Worm (Caenorhabditis elegans) whole organism, young adult: ENCODE data around the gene grl-13.

Source experiments
- C17E4.6 ChIP-seq: fragments of 200-800 bp; sonication (Bioruptor generic); IDR thresholded peaks from 2 replicates; pipeline ENCODE4 v1.3.6; 2022; ENCODE audit warnings: missing genetic modification reagents, missing genetic modification characterization, missing compliant biosample characterization
- D2030.7 ChIP-seq: fragments of 200-800 bp; sonication (Bioruptor generic); IDR thresholded peaks from 2 replicates; pipeline ENCODE4 v1.3.6; 2022; ENCODE audit warnings: missing genetic modification reagents, missing genetic modification characterization, missing compliant biosample characterization
- F10E7.11 ChIP-seq: sonication (generic microtip); optimal IDR thresholded peaks from 2 replicates; lab custom pipeline; 2017; ENCODE audit warnings: mild to moderate bottlenecking, missing genetic modification characterization, moderate library complexity, missing compliant biosample characterization
- F22D6.2 ChIP-seq: sonication (generic microtip); optimal IDR thresholded peaks from 2 replicates; lab custom pipeline; 2016; ENCODE audit warnings: mild to moderate bottlenecking, missing genetic modification characterization, missing compliant biosample characterization
- F23B12.7 ChIP-seq: sonication (generic microtip); optimal IDR thresholded peaks from 2 replicates; lab custom pipeline; 2017; ENCODE audit warnings: missing genetic modification characterization, mild to moderate bottlenecking, missing compliant biosample characterization, antibody characterized with exemption, moderate library complexity; ENCODE audit not compliant: insufficient read depth
- F33H1.4 ChIP-seq: fragments of 200-800 bp; sonication (Bioruptor generic); IDR thresholded peaks from 2 replicates; pipeline ENCODE4 v1.3.6; 2022; ENCODE audit warnings: missing genetic modification reagents, missing genetic modification characterization, missing compliant biosample characterization
- K12H6.12 ChIP-seq: fragments of 200-800 bp; sonication (Bioruptor generic); optimal IDR thresholded peaks from 2 replicates; lab custom pipeline; 2018; ENCODE audit warnings: mild to moderate bottlenecking, missing genetic modification characterization, missing compliant biosample characterization
- Y56A3A.18 ChIP-seq: fragments of 200-800 bp; sonication (Bioruptor generic); IDR thresholded peaks from 2 replicates; pipeline ENCODE4 v1.3.6; 2022; ENCODE audit warnings: missing genetic modification reagents, missing genetic modification characterization, missing compliant biosample characterization
- Y79H2A.3 ChIP-seq: fragments of 200-800 bp; sonication (Bioruptor generic); conservative IDR thresholded peaks from 2 replicates; pipeline ENCODE4 v1.3.6; 2022; ENCODE audit warnings: missing genetic modification reagents, missing genetic modification characterization, missing compliant biosample characterization
- attf-3 ChIP-seq: fragments of 200-800 bp; sonication (Bioruptor generic); conservative IDR thresholded peaks from 2 replicates; pipeline ENCODE4 v1.3.6; 2022; ENCODE audit warnings: missing genetic modification reagents, missing genetic modification characterization, missing compliant biosample characterization
- bed-1 ChIP-seq: fragments of 200-800 bp; sonication (Bioruptor generic); IDR thresholded peaks from 2 replicates; pipeline ENCODE4 v1.3.6; 2022; ENCODE audit warnings: missing genetic modification reagents, missing genetic modification characterization, missing compliant biosample characterization
- cebp-1 ChIP-seq, 2 experiments: fragments of 200-800 bp in 1 of 2; sonication (Bioruptor generic) in 1 of 2; sonication (generic microtip) in 1 of 2; IDR thresholded peaks in 1 of 2; optimal IDR thresholded peaks in 1 of 2; 2 replicates each; pipeline versions ENCODE4 v1.3.6 to Lab custom; 2017 to 2022; ENCODE audit warnings: missing compliant biosample characterization in 2 of 2, missing genetic modification characterization in 2 of 2, mild to moderate bottlenecking in 1 of 2, missing genetic modification reagents in 1 of 2, moderate library complexity in 1 of 2
- ceh-58 ChIP-seq: fragments of 200-800 bp; sonication (Bioruptor generic); IDR thresholded peaks from 2 replicates; pipeline ENCODE4 v1.3.6; 2022; ENCODE audit warnings: missing genetic modification characterization, missing compliant biosample characterization
- ceh-91 ChIP-seq: fragments of 200-800 bp; sonication (Bioruptor generic); IDR thresholded peaks from 2 replicates; pipeline ENCODE4 v1.3.6; 2022; ENCODE audit warnings: missing genetic modification reagents, missing genetic modification characterization, missing compliant biosample characterization
- dox-1 ChIP-seq: fragments of 200-800 bp; sonication (Bioruptor generic); IDR thresholded peaks from 2 replicates; pipeline ENCODE4 v1.3.6; 2022; ENCODE audit warnings: missing genetic modification reagents, missing genetic modification characterization, missing compliant biosample characterization
- dpff-1 ChIP-seq: sonication (generic microtip); optimal IDR thresholded peaks from 2 replicates; lab custom pipeline; 2017; ENCODE audit warnings: mild to moderate bottlenecking, missing genetic modification characterization, missing compliant biosample characterization
- dpl-1 ChIP-seq: fragments of 150-350 bp; optimal IDR thresholded peaks from 2 replicates; lab custom pipeline; 2014; ENCODE audit warnings: missing biosample characterization, missing genetic modification reagents, missing genetic modification characterization
- efl-1 ChIP-seq: fragments of 150-350 bp; optimal IDR thresholded peaks from 2 replicates; lab custom pipeline; 2014; ENCODE audit warnings: missing biosample characterization, missing genetic modification reagents, missing genetic modification characterization
- egl-44 ChIP-seq: fragments of 200-800 bp; sonication (Bioruptor generic); IDR thresholded peaks from 2 replicates; pipeline ENCODE4 v1.3.6; 2022; ENCODE audit warnings: missing genetic modification reagents, missing genetic modification characterization, missing compliant biosample characterization
- egrh-3 ChIP-seq: fragments of 200-800 bp; sonication (Bioruptor generic); IDR thresholded peaks from 2 replicates; pipeline ENCODE4 v1.3.6; 2022; ENCODE audit warnings: missing genetic modification reagents, missing genetic modification characterization, missing compliant biosample characterization
- ets-4 ChIP-seq: fragments of 200-800 bp; sonication (Bioruptor generic); optimal IDR thresholded peaks from 2 replicates; lab custom pipeline; 2018; ENCODE audit warnings: mild to moderate bottlenecking, missing genetic modification characterization, missing compliant biosample characterization
- hmg-1.2 ChIP-seq: fragments of 200-800 bp; sonication (Bioruptor generic); IDR thresholded peaks from 2 replicates; pipeline ENCODE4 v1.3.6; 2022; ENCODE audit warnings: missing genetic modification reagents, missing genetic modification characterization, missing compliant biosample characterization
- hmg-20 ChIP-seq: fragments of 200-800 bp; sonication (Bioruptor generic); IDR thresholded peaks from 2 replicates; pipeline ENCODE4 v1.3.6; 2022; ENCODE audit warnings: missing genetic modification reagents, missing genetic modification characterization, missing compliant biosample characterization
- let-526 ChIP-seq: fragments of 200-800 bp; sonication (Bioruptor generic); IDR thresholded peaks from 2 replicates; pipeline ENCODE4 v1.3.6; 2022; ENCODE audit warnings: missing genetic modification reagents, missing genetic modification characterization, missing compliant biosample characterization
- lin-35 ChIP-seq, 3 experiments: fragments of 150-350 bp in 2 of 3; sonication (generic microtip) in 1 of 3; optimal IDR thresholded peaks; 2 replicates each; lab custom pipeline; 2014 to 2018; ENCODE audit warnings: missing biosample characterization in 3 of 3, missing genetic modification characterization in 3 of 3, missing genetic modification reagents in 3 of 3
- lin-54 ChIP-seq: fragments of 200-800 bp; sonication (Bioruptor generic); optimal IDR thresholded peaks from 2 replicates; lab custom pipeline; 2018; ENCODE audit warnings: mild to moderate bottlenecking, missing genetic modification characterization, missing compliant biosample characterization
- lsl-1 ChIP-seq: fragments of 200-800 bp; sonication (Bioruptor generic); optimal IDR thresholded peaks from 2 replicates; lab custom pipeline; 2018; ENCODE audit warnings: mild to moderate bottlenecking, missing genetic modification characterization, moderate library complexity, missing compliant biosample characterization
- madf-10 ChIP-seq: sonication (generic microtip); optimal IDR thresholded peaks from 2 replicates; lab custom pipeline; 2016; ENCODE audit warnings: mild to moderate bottlenecking, missing genetic modification characterization, missing compliant biosample characterization
- madf-6 ChIP-seq: fragments of 200-800 bp; sonication (Bioruptor generic); IDR thresholded peaks from 2 replicates; pipeline ENCODE4 v1.3.6; 2022; ENCODE audit warnings: missing genetic modification reagents, missing genetic modification characterization, missing compliant biosample characterization
- madf-8 ChIP-seq: fragments of 200-800 bp; sonication (Bioruptor generic); conservative IDR thresholded peaks from 2 replicates; pipeline ENCODE4 v1.3.6; 2022; ENCODE audit warnings: missing genetic modification reagents, missing genetic modification characterization, missing compliant biosample characterization
- mcd-1 ChIP-seq: fragments of 200-800 bp; sonication (Bioruptor generic); IDR thresholded peaks from 2 replicates; pipeline ENCODE4 v1.3.6; 2022; ENCODE audit warnings: missing genetic modification reagents, missing genetic modification characterization, missing compliant biosample characterization
- nfya-1 ChIP-seq: sonication (generic microtip); optimal IDR thresholded peaks from 2 replicates; lab custom pipeline; 2017; ENCODE audit warnings: antibody characterized with exemption, missing compliant biosample characterization, missing genetic modification characterization, borderline replicate concordance; ENCODE audit not compliant: insufficient read depth
- nhr-179 ChIP-seq: sonication (generic microtip); optimal IDR thresholded peaks from 2 replicates; lab custom pipeline; 2016; ENCODE audit warnings: mild to moderate bottlenecking, missing genetic modification characterization, missing compliant biosample characterization
- nhr-90 ChIP-seq: sonication (generic microtip); optimal IDR thresholded peaks from 2 replicates; lab custom pipeline; 2016; ENCODE audit warnings: missing genotype, mild to moderate bottlenecking, missing genetic modification characterization, missing compliant biosample characterization
- pbrm-1 ChIP-seq: fragments of 200-800 bp; sonication (Bioruptor generic); IDR thresholded peaks from 2 replicates; pipeline ENCODE4 v1.3.6; 2022; ENCODE audit warnings: missing genetic modification reagents, missing genetic modification characterization, missing compliant biosample characterization
- rcor-1 ChIP-seq: fragments of 200-800 bp; sonication (Bioruptor generic); IDR thresholded peaks from 2 replicates; pipeline ENCODE4 v1.3.6; 2022; ENCODE audit warnings: missing genetic modification reagents, missing genetic modification characterization, missing compliant biosample characterization
- rec-8 ChIP-seq, 2 experiments: sonication (generic microtip); optimal IDR thresholded peaks; 2 replicates each; lab custom pipeline; 2016; ENCODE audit warnings: mild to moderate bottlenecking in 2 of 2, missing genetic modification characterization in 2 of 2, missing genetic modification reagents in 2 of 2, missing genotype in 2 of 2, missing biosample characterization in 1 of 2, missing compliant biosample characterization in 1 of 2, moderate library complexity in 1 of 2
- repo-1 ChIP-seq: sonication (generic microtip); optimal IDR thresholded peaks from 2 replicates; lab custom pipeline; 2017; ENCODE audit warnings: mild to moderate bottlenecking, missing genetic modification characterization, missing compliant biosample characterization
- rpc-1 ChIP-seq, 2 experiments: fragments of 150-350 bp in 1 of 2; sonication (generic microtip) in 1 of 2; optimal IDR thresholded peaks; 2 replicates each; lab custom pipeline; 2014 to 2018; ENCODE audit warnings: missing biosample characterization in 1 of 2, missing genetic modification characterization in 1 of 2, missing genetic modification reagents in 1 of 2, missing genotype in 1 of 2
- snpc-1.1 ChIP-seq: sonication (generic microtip); optimal IDR thresholded peaks from 2 replicates; lab custom pipeline; 2017; ENCODE audit warnings: missing genetic modification characterization, mild to moderate bottlenecking, missing compliant biosample characterization, antibody characterized with exemption, moderate library complexity, missing genotype, missing genetic modification reagents; ENCODE audit not compliant: insufficient read depth
- snpc-1.3 ChIP-seq: sonication (generic microtip); optimal IDR thresholded peaks from 2 replicates; lab custom pipeline; 2017; ENCODE audit warnings: missing genetic modification characterization, mild to moderate bottlenecking, missing compliant biosample characterization, antibody characterized with exemption, moderate library complexity, missing genotype, missing genetic modification reagents; ENCODE audit not compliant: insufficient read depth
- snpc-3.4 ChIP-seq: sonication (generic microtip); optimal IDR thresholded peaks from 2 replicates; lab custom pipeline; 2017; ENCODE audit warnings: missing genetic modification characterization, mild to moderate bottlenecking, missing compliant biosample characterization, antibody characterized with exemption, moderate library complexity, missing genotype, missing genetic modification reagents
- snpc-4 ChIP-seq, 5 experiments: fragments of 150-350 bp in 1 of 5; sonication (generic microtip) in 4 of 5; optimal IDR thresholded peaks; 2 replicates each; lab custom pipeline; 2014 to 2018; ENCODE audit warnings: missing genetic modification characterization in 5 of 5, missing biosample characterization in 3 of 5, antibody characterized with exemption in 2 of 5, mild to moderate bottlenecking in 2 of 5, missing compliant biosample characterization in 2 of 5, missing genotype in 2 of 5, moderate library complexity in 2 of 5, missing genetic modification reagents in 1 of 5
- tbp1 ChIP-seq: fragments of 200-800 bp; sonication (Bioruptor generic); optimal IDR thresholded peaks from 2 replicates; lab custom pipeline; 2018; ENCODE audit warnings: mild to moderate bottlenecking, missing genetic modification characterization, missing compliant biosample characterization
- xnd-1 ChIP-seq: sonication (generic microtip); optimal IDR thresholded peaks from 2 replicates; lab custom pipeline; 2016; ENCODE audit warnings: missing genotype, missing genetic modification reagents, missing genetic modification characterization, missing compliant biosample characterization

grl-13 gene

DNA sequence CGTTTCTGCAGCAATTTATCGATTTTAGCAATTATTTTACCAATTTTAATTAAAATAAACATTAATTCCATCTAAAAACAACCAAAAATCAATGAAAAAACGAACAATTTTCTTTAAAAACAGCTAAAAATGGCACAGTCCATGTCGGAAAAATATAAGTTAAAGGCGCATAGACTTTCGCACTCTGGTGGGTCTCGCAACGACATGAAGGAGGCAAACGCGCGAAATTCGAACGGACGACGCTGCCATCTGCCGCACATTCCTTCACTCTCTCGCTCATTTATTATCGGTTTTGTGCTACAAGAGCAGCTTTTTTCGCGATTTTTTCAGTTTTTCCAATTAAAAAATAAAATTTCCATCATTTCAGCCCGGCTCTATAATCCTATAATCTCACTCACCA lies 17.6 kb downstream of the grl-13 start, which contains the start of gene mcm-7:
Gene mcm-7, plus strand, starts transcription at position 368 of the 400 bp plus-strand sequence.
- TF ChIP-seq rcor-1 (GFP tag; lab: Robert Waterston, UW) (peak; percentile 57; the same call in 1 of the 2 replicates), lin-35 (GFP tag; optimal IDR thresholded peaks at IDR 0.05; lab: Kevin White, UChicago) (peak; percentile 17 to 84 (median 37)), snpc-1.1 (tag; lab: Kevin White, UChicago) (peak; percentile 30), D2030.7 (GFP tag; lab: Robert Waterston, UW) (peak; percentile 58), repo-1 (tag; lab: Kevin White, UChicago) (no peak), madf-6 (peak; percentile 91), F33H1.4 (GFP tag; lab: Robert Waterston, UW) (peak; percentile 93), lsl-1 (peak; percentile 64), lin-54 (GFP tag; lab: Kevin White, UChicago) (peak; percentile 86), efl-1 (GFP tag; lab: Kevin White, UChicago) (peak; percentile 93), ceh-58 (no peak), dox-1 (GFP tag; lab: Robert Waterston, UW) (peak; percentile 77), xnd-1 (tag; lab: Kevin White, UChicago) (peak; percentile 62), cebp-1 (GFP tag; IDR thresholded peaks at IDR 0.05; lab: Robert Waterston, UW) (no peak), cebp-1 (tag; optimal IDR thresholded peaks at IDR 0.05; lab: Kevin White, UChicago) (peak; percentile 41), F23B12.7 (tag; lab: Kevin White, UChicago) (peak; percentile 45), snpc-1.3 (tag; lab: Kevin White, UChicago) (peak; percentile 27), Y79H2A.3 (GFP tag; lab: Robert Waterston, UW) (no peak), mcd-1 (GFP tag; lab: Robert Waterston, UW) (peak; percentile 51; the same call in 1 of the 2 replicates), pbrm-1 (GFP tag; lab: Robert Waterston, UW) (0 out of 2 replicates have a peak, but pooled peaks have one; percentile 47), madf-8 (GFP tag; lab: Robert Waterston, UW) (peak; percentile 76), dpl-1 (peak; percentile 79), tbp1 (peak; percentile 30), snpc-4 (GFP tag; optimal IDR thresholded peaks at IDR 0.05; lab: Kevin White, UChicago) (no peak), snpc-4 (tag; optimal IDR thresholded peaks at IDR 0.05; lab: Kevin White, UChicago) (peak in 2 of 4 experiments; percentile 49 to 59), nhr-90 (tag; lab: Kevin White, UChicago) (no peak), ets-4 (no peak), egrh-3 (peak; percentile 70), hmg-20 (no peak), egl-44 (GFP tag; lab: Robert Waterston, UW) (no peak), snpc-3.4 (peak; percentile 53), attf-3 (GFP tag; lab: Robert Waterston, UW) (0 out of 2 replicates have a peak, but pooled peaks have one; percentile 33), hmg-1.2 (GFP tag; lab: Robert Waterston, UW) (peak; percentile 59), ceh-91 (GFP tag; lab: Robert Waterston, UW) (peak; percentile 74)

DNA sequence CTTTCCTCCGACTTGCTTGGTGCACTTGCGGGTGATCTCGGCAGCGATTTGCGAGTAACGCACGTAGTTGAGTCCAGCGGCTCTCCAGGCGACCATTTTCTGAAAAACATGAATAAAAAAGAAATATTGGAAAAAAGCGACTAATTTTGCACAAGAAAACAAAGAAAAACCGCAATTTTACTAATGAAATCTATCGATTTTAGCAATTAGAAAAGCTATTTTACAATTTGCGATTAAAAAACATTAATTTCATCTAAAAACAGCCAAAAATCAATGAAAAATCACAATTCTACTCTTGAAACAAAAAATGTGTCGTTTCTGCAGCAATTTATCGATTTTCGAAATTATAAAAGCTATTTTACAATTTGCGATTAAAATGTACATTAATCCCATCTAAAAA lies 18.1 kb downstream of the grl-13 start, which contains the start of gene hpo-18:
Gene hpo-18, minus strand, starts transcription at position 101 of the 400 bp plus-strand sequence.
- TF ChIP-seq bed-1 (no peak), F22D6.2 (tag; lab: Kevin White, UChicago) (no peak), nfya-1 (no peak), cebp-1 (GFP tag; IDR thresholded peaks at IDR 0.05; lab: Robert Waterston, UW) (no peak), cebp-1 (tag; optimal IDR thresholded peaks at IDR 0.05; lab: Kevin White, UChicago) (no peak), snpc-4 (GFP tag; optimal IDR thresholded peaks at IDR 0.05; lab: Kevin White, UChicago) (no peak), snpc-4 (tag; optimal IDR thresholded peaks at IDR 0.05; lab: Kevin White, UChicago) (no peak), Y56A3A.18 (GFP tag; lab: Robert Waterston, UW) (no peak), hmg-20 (no peak), rec-8 (tag; optimal IDR thresholded peaks at IDR 0.05; lab: Kevin White, UChicago) (no peak), F33H1.4 (GFP tag; lab: Robert Waterston, UW) (no peak), let-526 (GFP tag; lab: Robert Waterston, UW) (no peak), nhr-179 (no peak), K12H6.12 (no peak), madf-10 (tag; lab: Kevin White, UChicago) (no peak), rpc-1 (optimal IDR thresholded peaks at IDR 0.05; lab: Kevin White, UChicago) (no peak), rpc-1 (tag; optimal IDR thresholded peaks at IDR 0.05; lab: Kevin White, UChicago) (no peak), C17E4.6 (GFP tag; lab: Robert Waterston, UW) (no peak), F10E7.11 (no peak), dpff-1 (no peak)
